In the genomic region with DNA sequence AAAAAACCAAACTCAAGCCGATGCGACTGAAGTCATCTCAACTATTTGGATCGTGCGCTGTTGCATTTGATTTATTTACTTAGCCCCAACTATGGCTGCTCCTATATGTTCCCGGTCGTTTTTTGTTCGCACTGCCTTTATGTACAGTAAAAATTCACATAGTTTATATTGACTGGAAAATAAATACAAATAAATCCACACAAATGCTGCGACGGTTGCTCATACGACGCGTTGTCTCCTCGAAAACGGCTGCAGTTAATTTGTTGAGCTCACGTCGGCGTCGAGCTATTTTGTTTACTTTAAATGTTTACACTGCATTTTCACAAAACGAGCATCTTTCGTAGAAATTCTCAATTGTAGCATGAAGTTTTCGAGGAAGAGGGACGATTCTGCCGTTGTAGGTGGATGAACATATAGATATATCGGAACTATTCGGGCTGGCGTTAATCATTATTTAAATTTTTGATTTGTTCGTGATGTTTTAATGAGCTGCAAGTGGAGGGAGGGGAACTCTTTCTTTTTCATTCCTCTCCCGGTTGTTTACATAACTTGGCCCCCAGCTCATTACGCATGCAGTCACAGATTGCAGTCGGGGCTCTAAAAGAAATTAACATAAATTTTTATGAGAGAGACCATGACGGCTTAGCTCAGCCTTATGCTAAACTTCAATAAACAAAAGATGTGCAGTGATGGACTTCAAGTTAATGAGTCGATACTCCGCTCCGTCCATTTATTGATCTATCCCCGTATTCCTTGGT, we compare ENCODE assay signal across 1 fruit fly cellular context.
A peak's percentile ranks its signal among the peaks of the same experiment; 100 is the strongest.
TF ChIP-seq lines count a peak whose summit lies in the region.

No protein-coding gene starts in this region.

TF ChIP-seq in whole organism, embryonic, 481 proteins besides CTCF, POLR2A, EP300 and RAD21 (continued from another document and continues in another):
- TF ChIP-seq D (optimal IDR thresholded peaks at IDR 0.05; lab: Kevin White, UChicago): no peak
- peak; percentile 27 for TF ChIP-seq D (GFP tag; optimal IDR thresholded peaks at IDR 0.05; lab: Kevin White, UChicago)
- no peak for TF ChIP-seq insv (GFP tag; optimal IDR thresholded peaks at IDR 0.05; lab: Kevin White, UChicago)
- no peak for TF ChIP-seq Chrac-16 (GFP tag; optimal IDR thresholded peaks at IDR 0.05; lab: Kevin White, UChicago)
- TF ChIP-seq CG8281 (tag; optimal IDR thresholded peaks at IDR 0.05; lab: Kevin White, UChicago): peak; percentile 4
- no peak for TF ChIP-seq shn (GFP tag; optimal IDR thresholded peaks at IDR 0.05; lab: Kevin White, UChicago)
- no peak for TF ChIP-seq CG10274 (GFP tag; optimal IDR thresholded peaks at IDR 0.05; lab: Kevin White, UChicago)
- no peak for TF ChIP-seq CG12236 (GFP tag; optimal IDR thresholded peaks at IDR 0.05; lab: Kevin White, UChicago)
- no peak for TF ChIP-seq cad (GFP tag; optimal IDR thresholded peaks at IDR 0.05; lab: Kevin White, UChicago)
- TF ChIP-seq HmgD (GFP tag; optimal IDR thresholded peaks at IDR 0.05; lab: Kevin White, UChicago): no peak
- no peak for TF ChIP-seq Doc3 (GFP tag; IDR thresholded peaks at IDR 0.05; lab: Robert Waterston, UW; ENCODE audit: partially characterized antibody)
- TF ChIP-seq Fer1 (GFP tag; optimal IDR thresholded peaks at IDR 0.05; lab: Kevin White, UChicago): no peak
- no peak for TF ChIP-seq CG3838 (GFP tag; optimal IDR thresholded peaks at IDR 0.05; lab: Kevin White, UChicago)
- TF ChIP-seq pan (optimal IDR thresholded peaks at IDR 0.05; lab: Kevin White, UChicago): no peak
- no peak for TF ChIP-seq pan (GFP tag; optimal IDR thresholded peaks at IDR 0.05 in 1 of 2, IDR thresholded peaks at IDR 0.05 in 1 of 2)
- no peak for TF ChIP-seq CG34422 (GFP tag; IDR thresholded peaks at IDR 0.05; lab: Robert Waterston, UW)
- TF ChIP-seq CG9797 (GFP tag; optimal IDR thresholded peaks at IDR 0.05; lab: Kevin White, UChicago): no peak
- no peak for TF ChIP-seq CG1603 (tag; optimal IDR thresholded peaks at IDR 0.05; lab: Kevin White, UChicago)
- TF ChIP-seq dan (GFP tag; IDR thresholded peaks at IDR 0.05; lab: Robert Waterston, UW): no peak
- TF ChIP-seq fd64A (GFP tag; optimal IDR thresholded peaks at IDR 0.05; lab: Kevin White, UChicago): peak; percentile 68
- peak; percentile 31 for TF ChIP-seq CG2875 (GFP tag; optimal IDR thresholded peaks at IDR 0.05; lab: Kevin White, UChicago)
- TF ChIP-seq Nf-YA (GFP tag; IDR thresholded peaks at IDR 0.05; lab: Robert Waterston, UW): no peak
- TF ChIP-seq Elba2 (GFP tag; optimal IDR thresholded peaks at IDR 0.05; lab: Kevin White, UChicago): no peak
- TF ChIP-seq seq (GFP tag; IDR thresholded peaks at IDR 0.05; lab: Robert Waterston, UW): no peak
- TF ChIP-seq Dip3 (GFP tag; optimal IDR thresholded peaks at IDR 0.05; lab: Kevin White, UChicago): no peak
- TF ChIP-seq phol (tag; optimal IDR thresholded peaks at IDR 0.05; lab: Kevin White, UChicago): no peak
- TF ChIP-seq her (GFP tag; optimal IDR thresholded peaks at IDR 0.05; lab: Kevin White, UChicago): no peak
- no peak for TF ChIP-seq CG12659 (GFP tag; optimal IDR thresholded peaks at IDR 0.05; lab: Kevin White, UChicago)
- no peak for TF ChIP-seq CG7928 (GFP tag; optimal IDR thresholded peaks at IDR 0.05; lab: Kevin White, UChicago)
- peak; percentile 9 for TF ChIP-seq scrt (GFP tag; optimal IDR thresholded peaks at IDR 0.05; lab: Kevin White, UChicago)
- no peak for TF ChIP-seq Nf-YC (tag; optimal IDR thresholded peaks at IDR 0.05; lab: Kevin White, UChicago)
- peak; percentile 86; the same call in 1 of the 2 replicates for TF ChIP-seq vvl (GFP tag; IDR thresholded peaks at IDR 0.05; lab: Robert Waterston, UW)
- no peak for TF ChIP-seq fru (optimal IDR thresholded peaks at IDR 0.05; lab: Kevin White, UChicago)
- TF ChIP-seq Tbp (GFP tag; optimal IDR thresholded peaks at IDR 0.05; lab: Kevin White, UChicago): no peak
- no peak for TF ChIP-seq CG10147 (GFP tag; optimal IDR thresholded peaks at IDR 0.05; lab: Kevin White, UChicago)
- TF ChIP-seq kni (GFP tag; optimal IDR thresholded peaks at IDR 0.05; lab: Kevin White, UChicago): peak; percentile 76
- peak; percentile 42 for TF ChIP-seq nau (GFP tag; optimal IDR thresholded peaks at IDR 0.05; lab: Kevin White, UChicago)
- TF ChIP-seq CG31441 (GFP tag; IDR thresholded peaks at IDR 0.05; lab: Robert Waterston, UW): no peak
- no peak for TF ChIP-seq Camta (GFP tag; optimal IDR thresholded peaks at IDR 0.05; lab: Kevin White, UChicago)
- TF ChIP-seq gfzf (GFP tag; optimal IDR thresholded peaks at IDR 0.05; lab: Kevin White, UChicago): no peak
- TF ChIP-seq sna (GFP tag; IDR thresholded peaks at IDR 0.05; lab: Robert Waterston, UW; ENCODE audit: partially characterized antibody): no peak
- no peak for TF ChIP-seq Doc2 (GFP tag; IDR thresholded peaks at IDR 0.05; lab: Robert Waterston, UW)
- TF ChIP-seq stc (GFP tag; IDR thresholded peaks at IDR 0.05; lab: Robert Waterston, UW): no peak
- no peak for TF ChIP-seq jumu (GFP tag; optimal IDR thresholded peaks at IDR 0.05; lab: Kevin White, UChicago)
- no peak for TF ChIP-seq CG4820 (GFP tag; optimal IDR thresholded peaks at IDR 0.05; lab: Kevin White, UChicago)
- TF ChIP-seq HmgZ (tag; optimal IDR thresholded peaks at IDR 0.05; lab: Kevin White, UChicago): no peak
- TF ChIP-seq Lhr (GFP tag; optimal IDR thresholded peaks at IDR 0.05; lab: Kevin White, UChicago): peak; percentile 19
- TF ChIP-seq onecut (GFP tag; IDR thresholded peaks at IDR 0.05; lab: Robert Waterston, UW): no peak
- TF ChIP-seq klu (GFP tag; IDR thresholded peaks at IDR 0.05; lab: Robert Waterston, UW): no peak
- peak; percentile 48 for TF ChIP-seq CG2678 (tag; optimal IDR thresholded peaks at IDR 0.05; lab: Kevin White, UChicago)
- no peak for TF ChIP-seq sr (GFP tag; IDR thresholded peaks at IDR 0.05; lab: Robert Waterston, UW)
- TF ChIP-seq E2f2 (GFP tag; IDR thresholded peaks at IDR 0.05; lab: Robert Waterston, UW): no peak
- no peak for TF ChIP-seq chn (GFP tag; optimal IDR thresholded peaks at IDR 0.05; lab: Kevin White, UChicago)
- no peak for TF ChIP-seq fu2 (GFP tag; optimal IDR thresholded peaks at IDR 0.05; lab: Kevin White, UChicago)
- no peak for TF ChIP-seq Hmx (GFP tag; optimal IDR thresholded peaks at IDR 0.05; lab: Kevin White, UChicago)
- peak; percentile 31 for TF ChIP-seq CG4328 (GFP tag; optimal IDR thresholded peaks at IDR 0.05; lab: Kevin White, UChicago)
- no peak for TF ChIP-seq slou (GFP tag; optimal IDR thresholded peaks at IDR 0.05; lab: Kevin White, UChicago)
- peak; percentile 69 for TF ChIP-seq ATbp (GFP tag; optimal IDR thresholded peaks at IDR 0.05; lab: Kevin White, UChicago)
- TF ChIP-seq vnd (GFP tag; IDR thresholded peaks at IDR 0.05; lab: Robert Waterston, UW; ENCODE audit: partially characterized antibody): no peak
- no peak for TF ChIP-seq CG12155 (GFP tag; optimal IDR thresholded peaks at IDR 0.05; lab: Kevin White, UChicago)
- no peak for TF ChIP-seq CG10321 (GFP tag; IDR thresholded peaks at IDR 0.05; lab: Robert Waterston, UW)
- TF ChIP-seq CG13624 (GFP tag; optimal IDR thresholded peaks at IDR 0.05; lab: Kevin White, UChicago): no peak
- TF ChIP-seq CrebB (tag; optimal IDR thresholded peaks at IDR 0.05; lab: Kevin White, UChicago): no peak
- no peak for TF ChIP-seq Lim3 (GFP tag; IDR thresholded peaks at IDR 0.05; lab: Robert Waterston, UW)
- TF ChIP-seq ttk (GFP tag; IDR thresholded peaks at IDR 0.05; lab: Robert Waterston, UW): no peak
- TF ChIP-seq esg (GFP tag; conservative IDR thresholded peaks at IDR 0.05; lab: Robert Waterston, UW): no peak
- TF ChIP-seq CG12299 (tag; optimal IDR thresholded peaks at IDR 0.05; lab: Kevin White, UChicago): peak; percentile 16
- TF ChIP-seq br (optimal IDR thresholded peaks at IDR 0.05; lab: Kevin White, UChicago): no peak
- TF ChIP-seq NC2β (GFP tag; optimal IDR thresholded peaks at IDR 0.05; lab: Kevin White, UChicago): no peak
- no peak for TF ChIP-seq CG13287 (GFP tag; IDR thresholded peaks at IDR 0.05; lab: Robert Waterston, UW; ENCODE audit: partially characterized antibody)
- TF ChIP-seq B-H1 (GFP tag; IDR thresholded peaks at IDR 0.05; lab: Robert Waterston, UW): no peak
- no peak for TF ChIP-seq h (optimal IDR thresholded peaks at IDR 0.05; lab: Kevin White, UChicago)
- TF ChIP-seq CG10366 (GFP tag; IDR thresholded peaks at IDR 0.05; lab: Robert Waterston, UW): no peak
- TF ChIP-seq CG17612 (GFP tag; IDR thresholded peaks at IDR 0.05; lab: Robert Waterston, UW): no peak
- TF ChIP-seq CG11085 (GFP tag; IDR thresholded peaks at IDR 0.05; lab: Robert Waterston, UW): no peak
- no peak for TF ChIP-seq cas (GFP tag; IDR thresholded peaks at IDR 0.05; lab: Robert Waterston, UW)
- no peak for TF ChIP-seq ab (GFP tag; optimal IDR thresholded peaks at IDR 0.05; lab: Kevin White, UChicago)
- TF ChIP-seq CG8089 (GFP tag; optimal IDR thresholded peaks at IDR 0.05; lab: Kevin White, UChicago): no peak
- TF ChIP-seq Awh (GFP tag; IDR thresholded peaks at IDR 0.05; lab: Robert Waterston, UW): peak; percentile 64; the same call in 1 of the 2 replicates
- no peak for TF ChIP-seq sisA (GFP tag; IDR thresholded peaks at IDR 0.05; lab: Robert Waterston, UW)
- TF ChIP-seq CG4282 (GFP tag; optimal IDR thresholded peaks at IDR 0.05; lab: Kevin White, UChicago): no peak
- TF ChIP-seq CHES-1-like (GFP tag; optimal IDR thresholded peaks at IDR 0.05; lab: Kevin White, UChicago): no peak
- TF ChIP-seq nom (GFP tag; optimal IDR thresholded peaks at IDR 0.05; lab: Kevin White, UChicago): no peak
- no peak for TF ChIP-seq CG10565 (GFP tag; optimal IDR thresholded peaks at IDR 0.05; lab: Kevin White, UChicago)
- peak; percentile 27 for TF ChIP-seq Sox102F (GFP tag; optimal IDR thresholded peaks at IDR 0.05; lab: Kevin White, UChicago)
- TF ChIP-seq bcd (GFP tag; optimal IDR thresholded peaks at IDR 0.05; lab: Kevin White, UChicago): no peak
- no peak for TF ChIP-seq dmrt11E (tag; optimal IDR thresholded peaks at IDR 0.05; lab: Kevin White, UChicago)
- TF ChIP-seq E2f1 (GFP tag; IDR thresholded peaks at IDR 0.05; lab: Robert Waterston, UW): no peak
- TF ChIP-seq sug (tag; optimal IDR thresholded peaks at IDR 0.05; lab: Kevin White, UChicago): no peak
- TF ChIP-seq CG17361 (GFP tag; IDR thresholded peaks at IDR 0.05; lab: Robert Waterston, UW): peak; percentile 24; the same call in 1 of the 3 replicates
- no peak for TF ChIP-seq usp (GFP tag; optimal IDR thresholded peaks at IDR 0.05; lab: Kevin White, UChicago)
- TF ChIP-seq mam (GFP tag; optimal IDR thresholded peaks at IDR 0.05; lab: Kevin White, UChicago): no peak
- TF ChIP-seq Atf-2 (GFP tag; optimal IDR thresholded peaks at IDR 0.05; lab: Kevin White, UChicago): no peak
- TF ChIP-seq CG6175 (GFP tag; IDR thresholded peaks at IDR 0.05; lab: Robert Waterston, UW): no peak
- TF ChIP-seq CG32767 (GFP tag; IDR thresholded peaks at IDR 0.05; lab: Robert Waterston, UW): no peak
- no peak for TF ChIP-seq NfI (GFP tag; optimal IDR thresholded peaks at IDR 0.05; lab: Kevin White, UChicago)
- no peak for TF ChIP-seq Antp (GFP tag; optimal IDR thresholded peaks at IDR 0.05; lab: Kevin White, UChicago)
- no peak for TF ChIP-seq CG34224 (GFP tag; IDR thresholded peaks at IDR 0.05; lab: Robert Waterston, UW; ENCODE audit: partially characterized antibody)
- no peak for TF ChIP-seq Dp (GFP tag; optimal IDR thresholded peaks at IDR 0.05; lab: Kevin White, UChicago)
- no peak for TF ChIP-seq CG15073 (GFP tag; optimal IDR thresholded peaks at IDR 0.05; lab: Kevin White, UChicago)
- TF ChIP-seq ci (GFP tag; IDR thresholded peaks at IDR 0.05; lab: Robert Waterston, UW): no peak; the same call in 2 of the 3 replicates
- TF ChIP-seq BEAF-32 (GFP tag; optimal IDR thresholded peaks at IDR 0.05; lab: Kevin White, UChicago): no peak
- no peak for TF ChIP-seq hb (GFP tag; IDR thresholded peaks at IDR 0.05; lab: Robert Waterston, UW; ENCODE audit: partially characterized antibody)
- TF ChIP-seq da (GFP tag; optimal IDR thresholded peaks at IDR 0.05; lab: Kevin White, UChicago): no peak
- peak; percentile 18 for TF ChIP-seq MTF-1 (GFP tag; optimal IDR thresholded peaks at IDR 0.05; lab: Kevin White, UChicago; ENCODE audit: borderline replicate concordance)
- TF ChIP-seq fd3F (GFP tag; optimal IDR thresholded peaks at IDR 0.05; lab: Kevin White, UChicago): no peak
- peak; percentile 57 for TF ChIP-seq CG33557 (GFP tag; optimal IDR thresholded peaks at IDR 0.05; lab: Kevin White, UChicago)
- TF ChIP-seq CG10959 (GFP tag; IDR thresholded peaks at IDR 0.05; lab: Robert Waterston, UW): no peak
- TF ChIP-seq ems (GFP tag; optimal IDR thresholded peaks at IDR 0.05; lab: Kevin White, UChicago): no peak
- TF ChIP-seq CG7987 (GFP tag; optimal IDR thresholded peaks at IDR 0.05; lab: Kevin White, UChicago): no peak
- no peak for TF ChIP-seq wor (GFP tag; IDR thresholded peaks at IDR 0.05; lab: Robert Waterston, UW)
- peak; percentile 1 for TF ChIP-seq CG1529 (GFP tag; optimal IDR thresholded peaks at IDR 0.05; lab: Kevin White, UChicago)
- TF ChIP-seq Nf-YB (GFP tag; optimal IDR thresholded peaks at IDR 0.05; lab: Kevin White, UChicago): peak; percentile 3
- TF ChIP-seq CG8359 (GFP tag; optimal IDR thresholded peaks at IDR 0.05; lab: Kevin White, UChicago; ENCODE audit: borderline replicate concordance): peak; percentile 5
- TF ChIP-seq inv (GFP tag; IDR thresholded peaks at IDR 0.05; lab: Robert Waterston, UW; ENCODE audit: partially characterized antibody): no peak
- no peak for TF ChIP-seq HLH4C (GFP tag; IDR thresholded peaks at IDR 0.05; lab: Robert Waterston, UW; ENCODE audit: partially characterized antibody)
- TF ChIP-seq p53 (GFP tag; optimal IDR thresholded peaks at IDR 0.05; lab: Kevin White, UChicago): no peak
- TF ChIP-seq D19A (tag; optimal IDR thresholded peaks at IDR 0.05; lab: Kevin White, UChicago): peak; percentile 17
- no peak for TF ChIP-seq Hand (GFP tag; optimal IDR thresholded peaks at IDR 0.05; lab: Kevin White, UChicago)
- TF ChIP-seq HLHmδ (GFP tag; optimal IDR thresholded peaks at IDR 0.05; lab: Kevin White, UChicago): no peak
- no peak for TF ChIP-seq rib (GFP tag; IDR thresholded peaks at IDR 0.05; lab: Robert Waterston, UW)
- TF ChIP-seq pho (GFP tag; optimal IDR thresholded peaks at IDR 0.05; lab: Kevin White, UChicago): no peak
- no peak for TF ChIP-seq CG43689 (GFP tag; IDR thresholded peaks at IDR 0.05; lab: Robert Waterston, UW)
- TF ChIP-seq Trl (optimal IDR thresholded peaks at IDR 0.05; lab: Kevin White, UChicago): no peak
- TF ChIP-seq Trl (GFP tag; optimal IDR thresholded peaks at IDR 0.05; lab: Kevin White, UChicago): no peak
- TF ChIP-seq Meics (GFP tag; optimal IDR thresholded peaks at IDR 0.05; lab: Kevin White, UChicago): no peak
- no peak for TF ChIP-seq CG8765 (GFP tag; IDR thresholded peaks at IDR 0.05; lab: Robert Waterston, UW)
- TF ChIP-seq CG8924 (tag; optimal IDR thresholded peaks at IDR 0.05; lab: Kevin White, UChicago): peak; percentile 29
- TF ChIP-seq Ada2b (GFP tag; IDR thresholded peaks at IDR 0.05; lab: Robert Waterston, UW): no peak
